Worm (Caenorhabditis elegans): Measurements from ENCODE around the gene vha-19.

- TF ChIP-seq med-1 (GFP tag; optimal IDR thresholded peaks at IDR 0.05; ENCODE audit: insufficient read depth) = no peak
- no peak for TF ChIP-seq flt-1 (GFP tag; IDR thresholded peaks at IDR 0.05)
- TF ChIP-seq ztf-23 (GFP tag; IDR thresholded peaks at IDR 0.05) = no peak
- no peak for TF ChIP-seq tab-1 (GFP tag; IDR thresholded peaks at IDR 0.05)
- no peak for TF ChIP-seq klf-2 (GFP tag; conservative IDR thresholded peaks at IDR 0.05)
- no peak for TF ChIP-seq cog-1 (tag; optimal IDR thresholded peaks at IDR 0.05)
These were observed 53.5 kb downstream of the vha-19 start, which contains the start of gene C04C3.6 for ce11 chrIV:3422516-3422915.

Data from whole organism, midembryonic.